Worm (Caenorhabditis elegans) whole organism, early embryonic: ENCODE data around the gene W09H1.4.

Experiments used
- ama-1 ChIP-seq: fragments of 150-350 bp; optimal IDR thresholded peaks from 2 replicates; lab custom pipeline; 2014
- ceh-36 ChIP-seq: sonication (generic microtip); optimal IDR thresholded peaks from 2 replicates; lab custom pipeline; 2016; ENCODE audit warnings: missing genetic modification characterization, inconsistent platforms, missing compliant biosample characterization
- flt-1 ChIP-seq: fragments of 200-800 bp; sonication (Bioruptor generic); IDR thresholded peaks from 2 replicates; pipeline ENCODE4 v1.3.6; 2022; ENCODE audit warnings: missing genetic modification characterization, missing compliant biosample characterization
- hmbx-1 ChIP-seq: sonication (generic microtip); optimal IDR thresholded peaks from 2 replicates; lab custom pipeline; 2016; ENCODE audit warnings: mild to moderate bottlenecking, missing genetic modification characterization, missing compliant biosample characterization
- hmg-4 ChIP-seq: fragments of 200-800 bp; sonication (Bioruptor generic); optimal IDR thresholded peaks from 2 replicates; lab custom pipeline; 2018; ENCODE audit warnings: mild to moderate bottlenecking, missing genetic modification characterization, missing compliant biosample characterization
- pes-1 ChIP-seq: fragments of 200-800 bp; sonication (Bioruptor generic); IDR thresholded peaks from 2 replicates; pipeline ENCODE4 v1.3.6; 2022; ENCODE audit warnings: missing genetic modification reagents, missing genetic modification characterization, missing compliant biosample characterization
- tbx-11 ChIP-seq: fragments of 200-800 bp; sonication (Bioruptor generic); IDR thresholded peaks from 2 replicates; pipeline ENCODE4 v1.3.6; 2022; ENCODE audit warnings: missing genetic modification characterization, missing compliant biosample characterization
- tbx-37 ChIP-seq: fragments of 200-800 bp; sonication (Bioruptor generic); conservative IDR thresholded peaks from 2 replicates; pipeline ENCODE4 v1.3.6; 2022; ENCODE audit warnings: missing genetic modification reagents, missing genetic modification characterization, missing compliant biosample characterization

DNA sequence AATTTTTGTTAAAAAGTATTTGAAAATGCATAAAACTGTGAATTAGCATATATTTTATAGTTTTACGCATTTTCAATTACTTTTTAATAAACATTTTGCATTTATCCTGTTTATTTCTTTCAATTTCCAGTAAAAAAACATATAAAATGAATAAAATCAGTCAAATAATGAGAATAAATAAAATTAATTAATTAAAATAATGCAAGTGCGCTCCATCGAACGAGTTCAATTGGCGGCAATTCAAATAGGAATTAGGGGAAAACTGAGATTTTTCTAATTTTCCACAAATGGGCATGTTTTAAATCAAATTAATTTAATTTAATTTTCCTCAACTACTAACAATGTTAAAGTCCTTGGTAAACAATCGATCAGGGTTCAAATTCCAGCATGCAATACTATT lies 27.3 kb upstream of the W09H1.4 start:
- TF ChIP-seq ceh-36 (tag; lab: Kevin White, UChicago) (no peak), ama-1 (lab: Kevin White, UChicago) (no peak), tbx-37 (GFP tag; lab: Robert Waterston, UW) (no peak), hmg-4 (no peak), hmbx-1 (tag; lab: Kevin White, UChicago) (no peak), flt-1 (GFP tag; lab: Robert Waterston, UW) (no peak), tbx-11 (GFP tag; lab: Robert Waterston, UW) (no peak), pes-1 (GFP tag; lab: Robert Waterston, UW) (no peak)
